Fruit fly (Drosophila melanogaster) whole organism, embryonic: Measurements from ENCODE around the gene p24-1.
A peak's percentile ranks its signal among the peaks of the same experiment; 100 is the strongest.

Experiments
- Adf1 ChIP-seq: fragments of 200-800 bp; sonication (Bioruptor generic); IDR thresholded peaks from 2 replicates; pipeline ENCODE4 v1.3.6; 2022; ENCODE audit warnings: missing biosample characterization, missing genetic modification characterization
- Bgb ChIP-seq: fragments of 200-800 bp; sonication (Bioruptor generic); IDR thresholded peaks from 2 replicates; pipeline ENCODE4 v1.3.6; 2022; ENCODE audit warnings: missing biosample characterization, missing genetic modification characterization; ENCODE audit not compliant: partially characterized antibody
- Blimp-1 ChIP-seq: fragments of 200-800 bp; sonication (Bioruptor generic); optimal IDR thresholded peaks from 3 replicates; lab custom pipeline; 2018; ENCODE audit warnings: missing biosample characterization, missing genetic modification characterization, mild to moderate bottlenecking, moderate library complexity, missing genetic modification reagents
- CG16813 ChIP-seq: fragments of 200-800 bp; sonication (Bioruptor generic); IDR thresholded peaks from 3 replicates; pipeline ENCODE4 v1.3.6; 2022; ENCODE audit warnings: missing biosample characterization, missing genetic modification characterization; ENCODE audit not compliant: partially characterized antibody
- CG17186 ChIP-seq: fragments of 200-800 bp; sonication (Bioruptor generic); optimal IDR thresholded peaks from 3 replicates; lab custom pipeline; 2017; ENCODE audit warnings: missing biosample characterization, missing genetic modification reagents, missing genetic modification characterization
- CG18764 ChIP-seq: fragments of 200-800 bp; sonication (Bioruptor generic); optimal IDR thresholded peaks from 3 replicates; lab custom pipeline; 2016; ENCODE audit warnings: missing biosample characterization, missing genetic modification characterization
- CG2116 ChIP-seq: fragments of 200-800 bp; sonication (Bioruptor generic); optimal IDR thresholded peaks from 3 replicates; lab custom pipeline; 2018; ENCODE audit warnings: missing biosample characterization, mild to moderate bottlenecking, missing genetic modification characterization
- CG3065 ChIP-seq: fragments of 200-800 bp; sonication (Bioruptor generic); optimal IDR thresholded peaks from 2 replicates; lab custom pipeline; 2016; ENCODE audit warnings: missing biosample characterization, missing genetic modification characterization
- CG34422 ChIP-seq: fragments of 200-800 bp; sonication (Bioruptor generic); IDR thresholded peaks from 3 replicates; pipeline ENCODE4 v1.3.6; 2022; ENCODE audit warnings: missing biosample characterization, missing genetic modification characterization
- CG3726 ChIP-seq: fragments of 200-800 bp; sonication (Bioruptor generic); IDR thresholded peaks from 3 replicates; pipeline ENCODE4, ENCODE4 v1.3.6; 2022; ENCODE audit warnings: missing biosample characterization, missing genetic modification characterization
- CG3847 ChIP-seq: fragments of 200-800 bp; sonication (Bioruptor generic); IDR thresholded peaks from 2 replicates; pipeline ENCODE4 v1.3.6; 2022; ENCODE audit warnings: missing biosample characterization, missing genetic modification characterization
- CG4820 ChIP-seq: fragments of 200-800 bp; sonication (Bioruptor generic); optimal IDR thresholded peaks from 3 replicates; lab custom pipeline; 2016; ENCODE audit warnings: missing biosample characterization, missing genetic modification characterization
- CG5245 ChIP-seq: fragments of 200-800 bp; sonication (Bioruptor generic); optimal IDR thresholded peaks from 3 replicates; lab custom pipeline; 2016; ENCODE audit warnings: missing biosample characterization, missing genetic modification characterization
- CG7357 ChIP-seq: fragments of 200-800 bp; sonication (Bioruptor generic); IDR thresholded peaks from 3 replicates; pipeline ENCODE4 v1.3.6; 2022; ENCODE audit warnings: missing biosample characterization, missing genetic modification characterization
- CG8089 ChIP-seq: fragments of 200-800 bp; sonication (Bioruptor generic); optimal IDR thresholded peaks from 3 replicates; lab custom pipeline; 2016; ENCODE audit warnings: missing biosample characterization, missing genetic modification characterization
- CG9797 ChIP-seq: fragments of 200-800 bp; sonication (Bioruptor generic); optimal IDR thresholded peaks from 3 replicates; lab custom pipeline; 2018; ENCODE audit warnings: missing biosample characterization, mild to moderate bottlenecking, missing genetic modification characterization
- CG9817 ChIP-seq: fragments of 200-800 bp; sonication (Bioruptor generic); optimal IDR thresholded peaks from 2 replicates; lab custom pipeline; 2018; ENCODE audit warnings: missing biosample characterization, mild to moderate bottlenecking, missing genetic modification characterization, moderate library complexity
- CoRest ChIP-seq: fragments of 200-800 bp; sonication (Bioruptor generic); optimal IDR thresholded peaks from 3 replicates; lab custom pipeline; 2018; ENCODE audit warnings: missing biosample characterization, mild to moderate bottlenecking, missing genetic modification characterization, moderate library complexity
- Dll ChIP-seq: fragments of 200-800 bp; sonication (Bioruptor generic); IDR thresholded peaks from 4 replicates; pipeline ENCODE4 v1.3.6; 2022; ENCODE audit warnings: missing biosample characterization, missing genetic modification characterization; ENCODE audit not compliant: partially characterized antibody
- Dp ChIP-seq: fragments of 200-800 bp; sonication (Bioruptor generic); optimal IDR thresholded peaks from 2 replicates; lab custom pipeline; 2018; ENCODE audit warnings: missing biosample characterization, mild to moderate bottlenecking, missing genetic modification characterization, moderate library complexity
- E2f2 ChIP-seq: fragments of 200-800 bp; sonication (Bioruptor generic); IDR thresholded peaks from 2 replicates; pipeline ENCODE4 v1.3.6; 2022; ENCODE audit warnings: missing biosample characterization, missing genetic modification characterization
- Ets97D ChIP-seq: fragments of 200-800 bp; sonication (Bioruptor generic); optimal IDR thresholded peaks from 3 replicates; lab custom pipeline; 2016; ENCODE audit warnings: missing biosample characterization, missing genetic modification characterization
- HLH3B ChIP-seq: fragments of 200-800 bp; sonication (Bioruptor generic); IDR thresholded peaks from 2 replicates; pipeline ENCODE4 v1.3.6; 2022; ENCODE audit warnings: missing biosample characterization, missing genetic modification characterization
- HmgZ ChIP-seq: fragments of 200-800 bp; sonication (Bioruptor generic); optimal IDR thresholded peaks from 2 replicates; lab custom pipeline; 2018; ENCODE audit warnings: missing biosample characterization, mild to moderate bottlenecking, missing genetic modification characterization
- Kr ChIP-seq: fragments of 200-800 bp; sonication (Bioruptor generic); optimal IDR thresholded peaks from 2 replicates; lab custom pipeline; 2017; ENCODE audit warnings: missing biosample characterization, mild to moderate bottlenecking, missing genetic modification characterization
- MBD-R2 ChIP-seq: fragments of 200-800 bp; sonication (Bioruptor generic); IDR thresholded peaks from 2 replicates; pipeline ENCODE4 v1.3.6; 2022; ENCODE audit warnings: missing biosample characterization, missing genetic modification characterization
- MESR4 ChIP-seq: fragments of 200-800 bp; sonication (Bioruptor generic); optimal IDR thresholded peaks from 2 replicates; lab custom pipeline; 2018; ENCODE audit warnings: missing biosample characterization, mild to moderate bottlenecking, missing genetic modification characterization, moderate library complexity
- NFAT ChIP-seq: fragments of 200-800 bp; sonication (Bioruptor generic); IDR thresholded peaks from 2 replicates; pipeline ENCODE4 v1.3.6; 2022; ENCODE audit warnings: missing biosample characterization, missing genetic modification characterization
- NfI ChIP-seq: fragments of 200-800 bp; sonication (Bioruptor generic); optimal IDR thresholded peaks from 3 replicates; lab custom pipeline; 2018; ENCODE audit warnings: missing biosample characterization, mild to moderate bottlenecking, missing genetic modification characterization, moderate library complexity
- Pdp1 ChIP-seq, 2 experiments: fragments of 200-800 bp; sonication (Bioruptor generic); optimal IDR thresholded peaks; 3 replicates each; lab custom pipeline; 2016; ENCODE audit warnings: missing biosample characterization in 2 of 2, missing genetic modification characterization in 2 of 2, mild to moderate bottlenecking in 1 of 2, moderate library complexity in 1 of 2
- Poxn ChIP-seq: fragments of 200-800 bp; sonication (Bioruptor generic); IDR thresholded peaks from 2 replicates; pipeline ENCODE4 v1.3.6; 2022; ENCODE audit warnings: missing biosample characterization, missing genetic modification characterization
- Sin3A ChIP-seq: fragments of >200 bp; optimal IDR thresholded peaks from 2 replicates; lab custom pipeline; 2018
- Sry-β ChIP-seq: fragments of 200-800 bp; sonication (Bioruptor generic); optimal IDR thresholded peaks from 2 replicates; lab custom pipeline; 2018; ENCODE audit warnings: missing biosample characterization, mild to moderate bottlenecking, missing genetic modification characterization, moderate library complexity
- Tbp ChIP-seq: fragments of >200 bp; optimal IDR thresholded peaks from 2 replicates; lab custom pipeline; 2018; ENCODE audit warnings: missing biosample characterization, missing genetic modification characterization
- Vsx1 ChIP-seq: fragments of 200-800 bp; sonication (Bioruptor generic); optimal IDR thresholded peaks from 2 replicates; lab custom pipeline; 2017; ENCODE audit warnings: missing biosample characterization, mild to moderate bottlenecking, missing genetic modification characterization, missing genetic modification reagents
- YL-1 ChIP-seq: fragments of 200-800 bp; sonication (Bioruptor generic); optimal IDR thresholded peaks from 3 replicates; lab custom pipeline; 2017; ENCODE audit warnings: missing biosample characterization, mild to moderate bottlenecking, missing genetic modification characterization
- cato ChIP-seq: fragments of 200-800 bp; sonication (Bioruptor generic); optimal IDR thresholded peaks from 2 replicates; lab custom pipeline; 2016; ENCODE audit warnings: missing biosample characterization, missing genetic modification characterization, borderline replicate concordance
- chm ChIP-seq: fragments of 200-800 bp; sonication (Bioruptor generic); IDR thresholded peaks from 2 replicates; pipeline ENCODE4 v1.3.6; 2022; ENCODE audit warnings: missing biosample characterization, missing genetic modification characterization
- dm ChIP-seq: fragments of 200-800 bp; sonication (Bioruptor generic); optimal IDR thresholded peaks from 3 replicates; lab custom pipeline; 2016; ENCODE audit warnings: missing biosample characterization, missing genetic modification characterization
- ewg ChIP-seq: fragments of 200-800 bp; sonication (Bioruptor generic); optimal IDR thresholded peaks from 3 replicates; lab custom pipeline; 2017; ENCODE audit warnings: mild to moderate bottlenecking, missing biosample characterization, missing genetic modification reagents, missing genetic modification characterization
- gfzf ChIP-seq: fragments of 200-800 bp; sonication (Bioruptor generic); optimal IDR thresholded peaks from 2 replicates; lab custom pipeline; 2016; ENCODE audit warnings: missing biosample characterization, mild to moderate bottlenecking, missing genetic modification characterization, moderate library complexity
- hth ChIP-seq: fragments of >200 bp; optimal IDR thresholded peaks from 2 replicates; lab custom pipeline; 2017; ENCODE audit warnings: inconsistent platforms
- maf-S ChIP-seq: fragments of 200-800 bp; sonication (Bioruptor generic); optimal IDR thresholded peaks from 2 replicates; lab custom pipeline; 2016; ENCODE audit warnings: missing biosample characterization, missing genetic modification characterization
- pum ChIP-seq: fragments of 200-800 bp; sonication (Bioruptor generic); optimal IDR thresholded peaks from 2 replicates; lab custom pipeline; 2016; ENCODE audit warnings: missing biosample characterization, missing genetic modification characterization
- sens ChIP-seq: fragments of 200-800 bp; sonication (Bioruptor generic); peaks from one replicate; lab custom pipeline; 2016; ENCODE audit warnings: missing biosample characterization, missing genetic modification characterization
- slou ChIP-seq: fragments of 200-800 bp; sonication (Bioruptor generic); optimal IDR thresholded peaks from 3 replicates; lab custom pipeline; 2016; ENCODE audit warnings: missing biosample characterization, missing genetic modification characterization
- stwl ChIP-seq: fragments of 200-800 bp; sonication (Bioruptor generic); optimal IDR thresholded peaks from 3 replicates; lab custom pipeline; 2018; ENCODE audit warnings: missing biosample characterization, mild to moderate bottlenecking, missing genetic modification characterization, moderate library complexity
- trem ChIP-seq: fragments of 200-800 bp; optimal IDR thresholded peaks from 3 replicates; lab custom pipeline; 2019; ENCODE audit warnings: missing biosample characterization, mild to moderate bottlenecking, missing genetic modification characterization, moderate library complexity
- twi ChIP-seq: fragments of 200-800 bp; optimal IDR thresholded peaks from 2 replicates; lab custom pipeline; 2019; ENCODE audit warnings: missing biosample characterization, mild to moderate bottlenecking, missing genetic modification characterization, moderate library complexity
- tx ChIP-seq: fragments of 200-800 bp; sonication (Bioruptor generic); optimal IDR thresholded peaks from 2 replicates; lab custom pipeline; 2016; ENCODE audit warnings: missing biosample characterization, missing genetic modification characterization
- zen2 ChIP-seq: fragments of 200-800 bp; sonication (Bioruptor generic); IDR thresholded peaks from 3 replicates; pipeline ENCODE4 v1.3.6; 2022; ENCODE audit warnings: missing biosample characterization, missing genetic modification characterization; ENCODE audit not compliant: partially characterized antibody

The p24-1 gene

DNA sequence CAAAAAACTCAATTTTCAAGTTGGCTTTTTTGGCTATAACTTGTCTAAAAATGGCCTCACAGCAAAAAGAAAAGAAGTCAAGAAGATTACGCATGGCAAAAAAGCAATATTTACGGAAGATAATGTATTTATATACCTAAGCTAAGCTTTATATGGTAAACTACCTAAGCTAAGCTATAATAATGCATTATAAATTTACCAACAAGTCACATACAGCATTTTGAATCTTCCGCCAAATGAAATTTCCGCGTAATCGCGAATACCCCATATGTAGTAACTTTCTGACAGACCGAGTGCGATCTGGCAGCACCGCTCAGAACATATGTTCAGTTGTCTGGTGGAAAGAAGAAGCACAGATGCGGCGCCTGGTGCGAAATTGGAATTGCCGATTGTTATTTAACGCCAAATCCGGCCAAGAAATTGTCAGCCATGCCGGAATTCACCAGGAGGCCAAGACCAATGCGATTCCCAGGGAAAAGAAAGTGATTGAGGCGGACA lies 39.4 kb upstream of the p24-1 start, which contains the start of gene sicily (continued):
- no peak for TF ChIP-seq Kr
- TF ChIP-seq CG16813 = peak; percentile 37; the same call in 1 of the 3 replicates
- peak; percentile 35; the same call in 1 of the 2 replicates for TF ChIP-seq CG3847 (GFP tag; lab: Robert Waterston, UW)
- peak; percentile 30 for TF ChIP-seq gfzf
- TF ChIP-seq Ets97D (GFP tag; lab: Kevin White, UChicago) = peak; percentile 46
- TF ChIP-seq Vsx1 (GFP tag; lab: Kevin White, UChicago) = no peak
- no peak for TF ChIP-seq maf-S
- TF ChIP-seq CG5245 = no peak
- TF ChIP-seq CG7357 (GFP tag; lab: Robert Waterston, UW) = no peak
- TF ChIP-seq Poxn (GFP tag; lab: Robert Waterston, UW) = no peak
- TF ChIP-seq Pdp1 (GFP tag; optimal IDR thresholded peaks at IDR 0.05; lab: Kevin White, UChicago) = peak in 1 of 2 experiments; percentile 66
- TF ChIP-seq chm = no peak
- no peak for TF ChIP-seq cato (GFP tag; lab: Kevin White, UChicago)
- peak; percentile 92 for TF ChIP-seq E2f2 (GFP tag; lab: Robert Waterston, UW)
- TF ChIP-seq HmgZ (tag; lab: Kevin White, UChicago) = peak; percentile 32
- TF ChIP-seq CG3065 (GFP tag; lab: Kevin White, UChicago) = no peak
- TF ChIP-seq Bgb (GFP tag; lab: Robert Waterston, UW) = no peak
- TF ChIP-seq hth (lab: Kevin White, UChicago) = no peak
- peak; percentile 41 for TF ChIP-seq twi (tag; lab: Kevin White, UChicago)
- peak; percentile 28 for TF ChIP-seq CG17186 (GFP tag; lab: Kevin White, UChicago)
- peak; percentile 65 for TF ChIP-seq sens (GFP tag; lab: Kevin White, UChicago)
- no peak for TF ChIP-seq zen2 (GFP tag; lab: Robert Waterston, UW)
- TF ChIP-seq CoRest (tag; lab: Kevin White, UChicago) = peak; percentile 4
- peak; percentile 29 for TF ChIP-seq Sry-β
- TF ChIP-seq Tbp = no peak
- no peak for TF ChIP-seq tx (GFP tag; lab: Kevin White, UChicago)
- no peak for TF ChIP-seq Blimp-1 (GFP tag; lab: Kevin White, UChicago)
- peak; percentile 99 for TF ChIP-seq MBD-R2
- TF ChIP-seq CG3726 (GFP tag; lab: Robert Waterston, UW) = no peak
- peak; percentile 39 for TF ChIP-seq stwl (tag; lab: Kevin White, UChicago)
- 0 out of 4 replicates have a peak, but pooled peaks have one; percentile 23 for TF ChIP-seq Dll
- no peak for TF ChIP-seq CG8089
- no peak for TF ChIP-seq ewg
- no peak for TF ChIP-seq CG18764 (GFP tag; lab: Kevin White, UChicago)
- TF ChIP-seq Adf1 (GFP tag; lab: Robert Waterston, UW) = no peak
- no peak for TF ChIP-seq HLH3B (GFP tag; lab: Robert Waterston, UW)
- peak; percentile 46 for TF ChIP-seq CG2116 (GFP tag; lab: Kevin White, UChicago)
- TF ChIP-seq CG4820 (GFP tag; lab: Kevin White, UChicago) = no peak
- TF ChIP-seq Dp (GFP tag; lab: Kevin White, UChicago) = peak; percentile 85
- no peak for TF ChIP-seq NfI (GFP tag; lab: Kevin White, UChicago)
- TF ChIP-seq MESR4 (GFP tag; lab: Kevin White, UChicago) = peak; percentile 63
- peak; percentile 5 for TF ChIP-seq Sin3A
- TF ChIP-seq CG9797 (GFP tag; lab: Kevin White, UChicago) = peak; percentile 25
- TF ChIP-seq CG34422 (GFP tag; lab: Robert Waterston, UW) = peak; percentile 26; the same call in 1 of the 3 replicates
- no peak for TF ChIP-seq CG9817 (tag; lab: Kevin White, UChicago)
- TF ChIP-seq YL-1 (GFP tag; lab: Kevin White, UChicago) = peak; percentile 12
- no peak for TF ChIP-seq dm
- TF ChIP-seq trem (tag; lab: Kevin White, UChicago) = peak; percentile 34
- 0 out of 2 replicates have a peak, but pooled peaks have one; percentile 8 for TF ChIP-seq NFAT
- TF ChIP-seq slou (GFP tag; lab: Kevin White, UChicago) = no peak
- TF ChIP-seq pum (GFP tag; lab: Kevin White, UChicago) = no peak
